Worm (Caenorhabditis elegans) whole organism, L3 larva: ENCODE measurements around the gene ZK930.7.

Source experiments
- R02D3.7 ChIP-seq: fragments of 150-350 bp; optimal IDR thresholded peaks from 2 replicates; lab custom pipeline; 2014; ENCODE audit warnings: missing biosample characterization, missing genetic modification characterization
- aly-2 ChIP-seq: fragments of 150-350 bp; optimal IDR thresholded peaks from 2 replicates; lab custom pipeline; 2014; ENCODE audit warnings: missing biosample characterization, missing genetic modification characterization
- ama-1 ChIP-seq: fragments of 150-350 bp; optimal IDR thresholded peaks from 2 replicates; lab custom pipeline; 2018
- ceh-16 ChIP-seq: sonication (generic microtip); optimal IDR thresholded peaks from 2 replicates; lab custom pipeline; 2017; ENCODE audit warnings: missing biosample characterization, missing genetic modification characterization
- ceh-28 ChIP-seq: fragments of 150-350 bp; optimal IDR thresholded peaks from 2 replicates; lab custom pipeline; 2014; ENCODE audit warnings: missing biosample characterization, missing genetic modification reagents, missing genetic modification characterization
- elt-1 ChIP-seq: fragments of 150-350 bp; optimal IDR thresholded peaks from 2 replicates; lab custom pipeline; 2014; ENCODE audit warnings: missing biosample characterization, missing genetic modification characterization
- elt-2 ChIP-seq: sonication (generic microtip); optimal IDR thresholded peaks from 2 replicates; lab custom pipeline; 2016; ENCODE audit warnings: missing genetic modification reagents, mild to moderate bottlenecking, missing genetic modification characterization, missing compliant biosample characterization
- elt-3 ChIP-seq, 3 experiments: fragments of 150-350 bp in 1 of 3; sonication (generic microtip) in 2 of 3; optimal IDR thresholded peaks; 2 replicates in 2 of 3; 4 replicates in 1 of 3; lab custom pipeline; 2014 to 2017; ENCODE audit warnings: missing biosample characterization in 3 of 3, missing genetic modification characterization in 3 of 3
- eor-1 ChIP-seq, 2 experiments: fragments of 150-350 bp; optimal IDR thresholded peaks; 2 replicates each; lab custom pipeline; 2014 to 2018; ENCODE audit warnings: missing biosample characterization in 2 of 2, missing genetic modification characterization in 2 of 2
- fkh-2 ChIP-seq: fragments of 150-350 bp; optimal IDR thresholded peaks from 2 replicates; lab custom pipeline; 2014; ENCODE audit warnings: missing biosample characterization, missing genetic modification reagents, missing genetic modification characterization
- fos-1 ChIP-seq: fragments of 150-350 bp; optimal IDR thresholded peaks from 2 replicates; lab custom pipeline; 2014; ENCODE audit warnings: missing biosample characterization, missing genetic modification characterization
- hmg-11 ChIP-seq: sonication (generic microtip); optimal IDR thresholded peaks from 2 replicates; lab custom pipeline; 2016; ENCODE audit warnings: missing genetic modification characterization, missing compliant biosample characterization
- jun-1 ChIP-seq: fragments of 150-350 bp; optimal IDR thresholded peaks from 2 replicates; lab custom pipeline; 2014; ENCODE audit warnings: missing biosample characterization, missing genetic modification reagents, missing genetic modification characterization
- mdl-1 ChIP-seq: fragments of 150-350 bp; optimal IDR thresholded peaks from 2 replicates; lab custom pipeline; 2014; ENCODE audit warnings: missing biosample characterization, missing genetic modification characterization
- mml-1 ChIP-seq: fragments of 150-350 bp; sonication (generic microtip); optimal IDR thresholded peaks from 3 replicates; lab custom pipeline; 2014; ENCODE audit warnings: missing biosample characterization, missing genetic modification characterization
- nfya-1 ChIP-seq: sonication (generic microtip); optimal IDR thresholded peaks from 2 replicates; lab custom pipeline; 2017; ENCODE audit warnings: missing genetic modification characterization, mild to moderate bottlenecking, missing compliant biosample characterization, antibody characterized with exemption, moderate library complexity; ENCODE audit not compliant: insufficient read depth
- nhr-11 ChIP-seq: fragments of 150-350 bp; optimal IDR thresholded peaks from 2 replicates; lab custom pipeline; 2014; ENCODE audit warnings: missing biosample characterization, missing genetic modification characterization
- nhr-12 ChIP-seq: fragments of 150-350 bp; optimal IDR thresholded peaks from 2 replicates; lab custom pipeline; 2014; ENCODE audit warnings: missing biosample characterization, missing genetic modification characterization
- nhr-23 ChIP-seq: fragments of 150-350 bp; optimal IDR thresholded peaks from 2 replicates; lab custom pipeline; 2014; ENCODE audit warnings: missing biosample characterization, missing genetic modification reagents, missing genetic modification characterization
- nhr-237 ChIP-seq: fragments of 150-350 bp; optimal IDR thresholded peaks from 2 replicates; lab custom pipeline; 2014; ENCODE audit warnings: missing biosample characterization, missing genetic modification characterization
- nhr-25 ChIP-seq: sonication (generic microtip); optimal IDR thresholded peaks from 2 replicates; lab custom pipeline; 2017; ENCODE audit warnings: missing biosample characterization, missing genetic modification characterization
- nhr-28 ChIP-seq: fragments of 150-350 bp; optimal IDR thresholded peaks from 2 replicates; lab custom pipeline; 2014; ENCODE audit warnings: missing biosample characterization, missing genetic modification characterization
- nhr-43 ChIP-seq: sonication (generic microtip); optimal IDR thresholded peaks from 2 replicates; lab custom pipeline; 2016; ENCODE audit warnings: mild to moderate bottlenecking, missing genetic modification characterization, missing compliant biosample characterization; ENCODE audit not compliant: poor library complexity, severe bottlenecking
- nhr-76 ChIP-seq: fragments of 150-350 bp; sonication (generic microtip); optimal IDR thresholded peaks from 5 replicates; lab custom pipeline; 2014; ENCODE audit warnings: missing biosample characterization, missing genetic modification characterization
- pha-4 ChIP-seq: fragments of 150-350 bp; optimal IDR thresholded peaks from 2 replicates; lab custom pipeline; 2014; ENCODE audit warnings: missing biosample characterization, missing genetic modification reagents, missing genetic modification characterization
- pqm-1 ChIP-seq: fragments of 150-350 bp; optimal IDR thresholded peaks from 2 replicates; lab custom pipeline; 2017; ENCODE audit warnings: missing biosample characterization, missing genetic modification characterization, inconsistent platforms
- snpc-4 ChIP-seq: fragments of 150-350 bp; optimal IDR thresholded peaks from 2 replicates; lab custom pipeline; 2014; ENCODE audit warnings: missing biosample characterization, missing genetic modification characterization
- unc-39 ChIP-seq: sonication (generic microtip); optimal IDR thresholded peaks from 4 replicates; lab custom pipeline; 2017; ENCODE audit warnings: missing biosample characterization, missing genetic modification characterization
- unc-62 ChIP-seq: fragments of 150-350 bp; sonication (generic microtip); optimal IDR thresholded peaks from 4 replicates; lab custom pipeline; 2014; ENCODE audit warnings: missing biosample characterization, missing genetic modification reagents, missing genetic modification characterization
- zag-1 ChIP-seq: fragments of 150-350 bp; optimal IDR thresholded peaks from 2 replicates; lab custom pipeline; 2014; ENCODE audit warnings: missing biosample characterization, missing genetic modification characterization
- ztf-11 ChIP-seq: fragments of 150-350 bp; optimal IDR thresholded peaks from 2 replicates; lab custom pipeline; 2014; ENCODE audit warnings: missing biosample characterization, missing genetic modification characterization
- ztf-4 ChIP-seq: fragments of 150-350 bp; optimal IDR thresholded peaks from 2 replicates; lab custom pipeline; 2014; ENCODE audit warnings: missing biosample characterization, missing genetic modification characterization

The ZK930.7 gene

ce11 chrII:11874674-11875198 is 39.7 kb upstream of the ZK930.7 start, which contains the start of the genes npp-3 and top-2 (continued):
- TF ChIP-seq ceh-16: no peak
- TF ChIP-seq nhr-11: peak; percentile 97
- TF ChIP-seq elt-2 (tag; lab: Kevin White, UChicago): peak; percentile 69
- peak; percentile 89 for TF ChIP-seq hmg-11 (tag; lab: Kevin White, UChicago)
- TF ChIP-seq nhr-237 (tag; lab: Kevin White, UChicago): no peak
- TF ChIP-seq ama-1 (lab: Kevin White, UChicago): peak; percentile 75
- peak; percentile 41 for TF ChIP-seq ztf-4
- TF ChIP-seq R02D3.7 (tag; lab: Kevin White, UChicago): peak; percentile 93
- TF ChIP-seq nhr-76 (tag; lab: Kevin White, UChicago): no peak
- peak; percentile 97 for TF ChIP-seq nhr-25
- TF ChIP-seq fkh-2 (tag; lab: Kevin White, UChicago): no peak
- peak; percentile 84 for TF ChIP-seq nhr-43 (tag; lab: Kevin White, UChicago)
- peak; percentile 85 for TF ChIP-seq ceh-28 (tag; lab: Kevin White, UChicago)
- peak; percentile 96 for TF ChIP-seq nhr-23 (tag; lab: Kevin White, UChicago)
- peak; percentile 80 for TF ChIP-seq jun-1 (tag; lab: Kevin White, UChicago)
- TF ChIP-seq aly-2: no peak
- no peak for TF ChIP-seq nhr-12 (tag; lab: Kevin White, UChicago)
- TF ChIP-seq mdl-1 (tag; lab: Kevin White, UChicago): no peak
- TF ChIP-seq mml-1 (tag; lab: Kevin White, UChicago): no peak
- no peak for TF ChIP-seq zag-1 (tag; lab: Kevin White, UChicago)

ce11 chrII:11879784-11880183 is 34.6 kb upstream of the ZK930.7 start:
- TF ChIP-seq mdl-1 (tag; lab: Kevin White, UChicago): no peak
- TF ChIP-seq nhr-25: no peak
- TF ChIP-seq R02D3.7 (tag; lab: Kevin White, UChicago): no peak
- TF ChIP-seq ztf-4: no peak
- no peak for TF ChIP-seq ama-1 (lab: Kevin White, UChicago)
- no peak for TF ChIP-seq fos-1
- no peak for TF ChIP-seq pha-4 (tag; lab: Kevin White, UChicago)
- no peak for TF ChIP-seq nhr-237 (tag; lab: Kevin White, UChicago)
- TF ChIP-seq ceh-28 (tag; lab: Kevin White, UChicago): no peak
- no peak for TF ChIP-seq elt-3 (tag; optimal IDR thresholded peaks at IDR 0.05; lab: Kevin White, UChicago)
- no peak for TF ChIP-seq elt-2 (tag; lab: Kevin White, UChicago)
- no peak for TF ChIP-seq hmg-11 (tag; lab: Kevin White, UChicago)
- TF ChIP-seq nhr-23 (tag; lab: Kevin White, UChicago): no peak
- TF ChIP-seq fkh-2 (tag; lab: Kevin White, UChicago): no peak
- TF ChIP-seq jun-1 (tag; lab: Kevin White, UChicago): no peak
- no peak for TF ChIP-seq ztf-11
- TF ChIP-seq elt-1 (tag; lab: Kevin White, UChicago): no peak
- TF ChIP-seq eor-1 (tag; optimal IDR thresholded peaks at IDR 0.05; lab: Kevin White, UChicago): no peak
- TF ChIP-seq ceh-16: no peak

- TF ChIP-seq nhr-25 (peak; percentile 86), zag-1 (tag; lab: Kevin White, UChicago) (no peak), aly-2 (peak; percentile 56), ama-1 (lab: Kevin White, UChicago) (peak; percentile 34), nhr-23 (tag; lab: Kevin White, UChicago) (peak; percentile 33)
These were observed 33.7 kb upstream of the ZK930.7 start for ce11 chrII:11880456-11881353.

DNA sequence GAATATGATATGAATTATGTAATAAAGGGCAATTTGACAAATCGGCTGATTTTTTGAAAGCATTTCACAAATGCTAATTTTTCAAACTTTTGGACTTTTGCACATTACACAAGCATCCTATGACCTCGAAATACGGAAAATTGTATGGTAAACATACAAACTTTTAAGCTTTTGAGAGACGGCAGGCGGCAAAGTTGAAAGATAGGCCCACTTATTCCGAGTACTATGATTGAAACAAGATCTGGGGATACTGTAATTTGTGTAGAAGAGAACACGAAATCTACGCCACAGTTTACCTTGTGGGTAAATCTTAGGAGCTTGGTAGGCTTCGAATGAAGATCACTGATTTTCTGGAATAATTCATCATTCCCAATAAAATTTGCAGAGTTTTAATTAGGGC is 30.8 kb upstream of the ZK930.7 start, which contains the start of gene ZK930.6:
ZK930.6 (plus strand) TSS at position 301 of the 400 bp plus-strand sequence.
- TF ChIP-seq pqm-1 (tag; lab: Kevin White, UChicago): no peak
- no peak for TF ChIP-seq elt-3 (tag; optimal IDR thresholded peaks at IDR 0.05; lab: Kevin White, UChicago)
- no peak for TF ChIP-seq nhr-76 (tag; lab: Kevin White, UChicago)
- no peak for TF ChIP-seq aly-2
- TF ChIP-seq unc-39 (tag; lab: Kevin White, UChicago): no peak
- TF ChIP-seq mml-1 (tag; lab: Kevin White, UChicago): no peak
- TF ChIP-seq unc-62 (GFP tag; lab: Kevin White, UChicago): no peak
- no peak for TF ChIP-seq mdl-1 (tag; lab: Kevin White, UChicago)
- TF ChIP-seq R02D3.7 (tag; lab: Kevin White, UChicago): no peak
- TF ChIP-seq jun-1 (tag; lab: Kevin White, UChicago): no peak
- no peak for TF ChIP-seq nhr-28 (tag; lab: Kevin White, UChicago)
- no peak for TF ChIP-seq nfya-1 (tag; lab: Kevin White, UChicago)
- no peak for TF ChIP-seq snpc-4
- no peak for TF ChIP-seq nhr-43 (tag; lab: Kevin White, UChicago)
- TF ChIP-seq ceh-16: no peak
- no peak for TF ChIP-seq nhr-23 (tag; lab: Kevin White, UChicago)
- TF ChIP-seq nhr-11: no peak
- TF ChIP-seq, all 47 proteins: peak for 0
